Fruit fly (Drosophila melanogaster) whole organism, prepupa: ENCODE data around the gene Arpc2.
A peak's percentile ranks its signal among the peaks of the same experiment; 100 is the strongest.

Experiments
- Blimp-1 ChIP-seq: fragments of 200-800 bp; sonication (Bioruptor generic); optimal IDR thresholded peaks from 3 replicates; lab custom pipeline; 2017; ENCODE audit warnings: missing biosample characterization, missing genetic modification characterization, mild to moderate bottlenecking, moderate library complexity, missing genetic modification reagents
- CG11762 ChIP-seq: fragments of 200-800 bp; sonication (Bioruptor generic); optimal IDR thresholded peaks from 3 replicates; lab custom pipeline; 2016; ENCODE audit warnings: missing biosample characterization, missing genetic modification characterization; ENCODE audit not compliant: insufficient read depth
- CG11902 ChIP-seq: fragments of 200-800 bp; sonication (Bioruptor generic); optimal IDR thresholded peaks from 3 replicates; lab custom pipeline; 2016; ENCODE audit warnings: missing biosample characterization, missing genetic modification characterization
- CG15336 ChIP-seq: fragments of 200-800 bp; sonication (Bioruptor generic); IDR thresholded peaks from 2 replicates; pipeline ENCODE4 v1.3.6; 2022; ENCODE audit warnings: missing biosample characterization, missing genetic modification characterization
- CG1621 ChIP-seq: fragments of 200-800 bp; sonication (Bioruptor generic); optimal IDR thresholded peaks from 3 replicates; lab custom pipeline; 2018; ENCODE audit warnings: missing biosample characterization, mild to moderate bottlenecking, missing genetic modification characterization
- CG16779 ChIP-seq: fragments of 200-800 bp; sonication (Bioruptor generic); optimal IDR thresholded peaks from 3 replicates; lab custom pipeline; 2017; ENCODE audit warnings: missing biosample characterization, mild to moderate bottlenecking, missing genetic modification characterization
- CG31627 ChIP-seq: fragments of 200-800 bp; sonication (Bioruptor generic); optimal IDR thresholded peaks from 3 replicates; lab custom pipeline; 2016; ENCODE audit warnings: missing biosample characterization, missing genetic modification characterization
- CG32006 ChIP-seq: fragments of 200-800 bp; sonication (Bioruptor generic); optimal IDR thresholded peaks from 3 replicates; lab custom pipeline; 2017; ENCODE audit warnings: missing biosample characterization, mild to moderate bottlenecking, missing genetic modification characterization
- CG3919 ChIP-seq: fragments of 200-800 bp; sonication (Bioruptor generic); optimal IDR thresholded peaks from 3 replicates; lab custom pipeline; 2016; ENCODE audit warnings: missing biosample characterization, missing genetic modification characterization
- CG4318 ChIP-seq: fragments of 200-800 bp; sonication (Bioruptor generic); optimal IDR thresholded peaks from 3 replicates; lab custom pipeline; 2017; ENCODE audit warnings: missing biosample characterization, mild to moderate bottlenecking, missing genetic modification characterization
- CG6163 ChIP-seq: fragments of 200-800 bp; sonication (Bioruptor generic); IDR thresholded peaks from 3 replicates; pipeline ENCODE4 v1.3.6; 2022; ENCODE audit warnings: missing biosample characterization, missing genetic modification characterization
- CG6276 ChIP-seq: fragments of 200-800 bp; sonication (Bioruptor generic); optimal IDR thresholded peaks from 2 replicates; lab custom pipeline; 2017; ENCODE audit warnings: missing biosample characterization, mild to moderate bottlenecking, missing genetic modification characterization
- CG6792 ChIP-seq: fragments of 200-800 bp; sonication (Bioruptor generic); optimal IDR thresholded peaks from 3 replicates; lab custom pipeline; 2016; ENCODE audit warnings: missing biosample characterization, missing genetic modification characterization
- CG6808 ChIP-seq: fragments of 200-800 bp; sonication (Bioruptor generic); optimal IDR thresholded peaks from 3 replicates; lab custom pipeline; 2017; ENCODE audit warnings: missing biosample characterization, missing genetic modification characterization, mild to moderate bottlenecking, moderate library complexity, missing genetic modification reagents
- CG6854 ChIP-seq: fragments of 200-800 bp; sonication (Bioruptor generic); optimal IDR thresholded peaks from 2 replicates; lab custom pipeline; 2017; ENCODE audit warnings: missing biosample characterization, mild to moderate bottlenecking, missing genetic modification characterization
- CG7368 ChIP-seq: fragments of 200-800 bp; sonication (Bioruptor generic); optimal IDR thresholded peaks from 3 replicates; lab custom pipeline; 2016; ENCODE audit warnings: missing biosample characterization, missing genetic modification characterization
- CG8119 ChIP-seq: fragments of 200-800 bp; sonication (Bioruptor generic); IDR thresholded peaks from 3 replicates; pipeline ENCODE4 v1.3.6; 2022; ENCODE audit warnings: missing biosample characterization, missing genetic modification characterization
- Eip75B ChIP-seq: fragments of 200-800 bp; sonication (Bioruptor generic); optimal IDR thresholded peaks from 3 replicates; lab custom pipeline; 2016; ENCODE audit warnings: missing biosample characterization, missing genetic modification characterization
- Eip78C ChIP-seq: fragments of 200-800 bp; sonication (Bioruptor generic); peaks from one replicate; lab custom pipeline; 2016; ENCODE audit warnings: missing biosample characterization, missing genetic modification characterization
- Ets96B ChIP-seq: fragments of 200-800 bp; optimal IDR thresholded peaks from 2 replicates; lab custom pipeline; 2019; ENCODE audit warnings: missing biosample characterization, mild to moderate bottlenecking, missing genetic modification characterization, moderate library complexity
- Gug ChIP-seq: fragments of 200-800 bp; sonication (Bioruptor generic); IDR thresholded peaks from 2 replicates; pipeline ENCODE4 v1.3.6; 2022; ENCODE audit warnings: missing biosample characterization, missing genetic modification characterization
- Hr38 ChIP-seq: sonication (Bioruptor generic); optimal IDR thresholded peaks from 2 replicates; lab custom pipeline; 2016; ENCODE audit warnings: missing biosample characterization, missing genetic modification characterization
- Hr39 ChIP-seq: fragments of 200-800 bp; sonication (Bioruptor generic); optimal IDR thresholded peaks from 2 replicates; lab custom pipeline; 2016; ENCODE audit warnings: missing biosample characterization, missing genetic modification characterization
- Hr4 ChIP-seq: fragments of 200-800 bp; sonication (Bioruptor generic); optimal IDR thresholded peaks from 3 replicates; lab custom pipeline; 2016; ENCODE audit warnings: missing biosample characterization, missing genetic modification characterization
- Lpt ChIP-seq: fragments of 200-800 bp; sonication (Bioruptor generic); optimal IDR thresholded peaks from 3 replicates; lab custom pipeline; 2016; ENCODE audit warnings: missing biosample characterization, missing genetic modification characterization
- Met ChIP-seq: fragments of 200-800 bp; sonication (Bioruptor generic); optimal IDR thresholded peaks from 3 replicates; lab custom pipeline; 2016; ENCODE audit warnings: missing biosample characterization, missing genetic modification characterization
- OdsH ChIP-seq: fragments of 200-800 bp; sonication (Bioruptor generic); optimal IDR thresholded peaks from 3 replicates; lab custom pipeline; 2016; ENCODE audit warnings: missing biosample characterization, missing genetic modification characterization
- Smox ChIP-seq: fragments of 200-800 bp; sonication (Bioruptor generic); optimal IDR thresholded peaks from 3 replicates; lab custom pipeline; 2016; ENCODE audit warnings: missing biosample characterization, missing genetic modification characterization
- Sox102F ChIP-seq: fragments of 200-800 bp; sonication (Bioruptor generic); optimal IDR thresholded peaks from 2 replicates; lab custom pipeline; 2016; ENCODE audit warnings: missing biosample characterization, mild to moderate bottlenecking, missing genetic modification characterization
- Sox15 ChIP-seq: fragments of 200-800 bp; sonication (Bioruptor generic); optimal IDR thresholded peaks from 3 replicates; lab custom pipeline; 2016; ENCODE audit warnings: missing biosample characterization, missing genetic modification characterization
- achi ChIP-seq: fragments of 200-800 bp; sonication (Bioruptor generic); optimal IDR thresholded peaks from 3 replicates; lab custom pipeline; 2016; ENCODE audit warnings: missing biosample characterization, missing genetic modification characterization
- acj6 ChIP-seq: fragments of 200-800 bp; sonication (Bioruptor generic); optimal IDR thresholded peaks from 3 replicates; lab custom pipeline; 2016; ENCODE audit warnings: missing biosample characterization, missing genetic modification characterization
- cyc ChIP-seq: fragments of 200-800 bp; sonication (Bioruptor generic); optimal IDR thresholded peaks from 3 replicates; lab custom pipeline; 2016; ENCODE audit warnings: missing biosample characterization, missing genetic modification characterization
- dac ChIP-seq: fragments of 200-800 bp; sonication (Bioruptor generic); optimal IDR thresholded peaks from 2 replicates; lab custom pipeline; 2017; ENCODE audit warnings: missing biosample characterization, mild to moderate bottlenecking, missing genetic modification characterization
- dsx ChIP-seq: fragments of 200-800 bp; optimal IDR thresholded peaks from 3 replicates; lab custom pipeline; 2019; ENCODE audit warnings: missing biosample characterization, mild to moderate bottlenecking, missing genetic modification characterization, moderate library complexity; ENCODE audit not compliant: poor library complexity, severe bottlenecking
- eg ChIP-seq: fragments of 200-800 bp; sonication (Bioruptor generic); IDR thresholded peaks from 3 replicates; pipeline ENCODE4 v1.3.6; 2022; ENCODE audit warnings: missing biosample characterization, missing genetic modification characterization
- esn ChIP-seq: fragments of 200-800 bp; sonication (Bioruptor generic); optimal IDR thresholded peaks from 2 replicates; lab custom pipeline; 2016; ENCODE audit warnings: missing biosample characterization, mild to moderate bottlenecking, missing genetic modification characterization, moderate library complexity
- fd59A ChIP-seq: fragments of 200-800 bp; sonication (Bioruptor generic); optimal IDR thresholded peaks from 2 replicates; lab custom pipeline; 2017; ENCODE audit warnings: missing biosample characterization, mild to moderate bottlenecking, missing genetic modification characterization, missing genetic modification reagents
- fkh ChIP-seq: fragments of 200-800 bp; sonication (Bioruptor generic); optimal IDR thresholded peaks from 3 replicates; lab custom pipeline; 2017; ENCODE audit warnings: missing biosample characterization, mild to moderate bottlenecking, missing genetic modification characterization, moderate library complexity
- lz ChIP-seq: fragments of 200-800 bp; sonication (Bioruptor generic); optimal IDR thresholded peaks from 3 replicates; lab custom pipeline; 2016; ENCODE audit warnings: missing biosample characterization, missing genetic modification characterization
- net ChIP-seq: fragments of 200-800 bp; sonication (Bioruptor generic); optimal IDR thresholded peaks from 3 replicates; lab custom pipeline; 2016; ENCODE audit warnings: missing biosample characterization, missing genetic modification characterization
- ss ChIP-seq, 2 experiments: fragments of 200-800 bp; sonication (Bioruptor generic); optimal IDR thresholded peaks; 2 replicates in 1 of 2; 3 replicates in 1 of 2; lab custom pipeline; 2017 to 2018; ENCODE audit warnings: mild to moderate bottlenecking in 2 of 2, missing biosample characterization in 2 of 2, missing genetic modification characterization in 2 of 2, moderate library complexity in 1 of 2
- svp ChIP-seq: fragments of 200-800 bp; sonication (Bioruptor generic); peaks from one replicate; lab custom pipeline; 2016; ENCODE audit warnings: missing biosample characterization, missing genetic modification characterization
- vri ChIP-seq: fragments of 200-800 bp; sonication (Bioruptor generic); optimal IDR thresholded peaks from 3 replicates; lab custom pipeline; 2016; ENCODE audit warnings: missing biosample characterization, mild to moderate bottlenecking, missing genetic modification characterization

Gene Arpc2

DNA sequence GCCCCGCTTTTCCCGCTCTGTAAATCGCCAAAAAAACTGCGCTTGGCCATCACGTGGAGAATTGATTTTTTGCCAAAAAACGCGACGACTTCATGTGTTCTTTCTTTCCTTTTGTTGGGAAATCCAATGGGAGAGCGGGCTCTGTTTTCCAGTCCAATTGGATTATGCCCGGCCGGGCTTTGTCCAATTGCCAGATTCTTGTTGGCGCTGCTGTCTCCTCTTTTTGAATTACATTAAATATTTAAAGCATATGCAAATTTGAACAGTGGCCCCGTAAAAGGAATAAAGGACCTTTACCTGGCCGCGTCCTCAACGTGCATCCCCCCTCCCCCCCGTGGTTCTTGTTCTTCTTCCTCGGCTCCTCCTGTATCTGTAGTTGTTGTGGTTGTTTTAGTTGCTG lies 12.6 kb downstream of the Arpc2 start:
- no peak for TF ChIP-seq Sox15 (GFP tag; lab: Kevin White, UChicago)
- no peak for TF ChIP-seq dsx
- TF ChIP-seq CG7368 (GFP tag; lab: Kevin White, UChicago), result no peak
- no peak for TF ChIP-seq CG1621 (tag; lab: Kevin White, UChicago)
- TF ChIP-seq Met (GFP tag; lab: Kevin White, UChicago), result no peak
- TF ChIP-seq ss (GFP tag; optimal IDR thresholded peaks at IDR 0.05; lab: Kevin White, UChicago), result no peak
- TF ChIP-seq CG31627 (GFP tag; lab: Kevin White, UChicago), result no peak
- TF ChIP-seq CG6854 (GFP tag; lab: Kevin White, UChicago), result no peak
- no peak for TF ChIP-seq Smox (GFP tag; lab: Kevin White, UChicago)
- no peak for TF ChIP-seq lz
- TF ChIP-seq CG16779 (tag; lab: Kevin White, UChicago), result no peak
- TF ChIP-seq CG8119, result no peak
- TF ChIP-seq CG11762 (GFP tag; lab: Kevin White, UChicago), result no peak
- TF ChIP-seq Hr38 (GFP tag; lab: Kevin White, UChicago), result no peak
- TF ChIP-seq dac (GFP tag; lab: Kevin White, UChicago), result no peak
- TF ChIP-seq vri (GFP tag; lab: Kevin White, UChicago), result no peak
- TF ChIP-seq fd59A (GFP tag; lab: Kevin White, UChicago), result no peak

DNA sequence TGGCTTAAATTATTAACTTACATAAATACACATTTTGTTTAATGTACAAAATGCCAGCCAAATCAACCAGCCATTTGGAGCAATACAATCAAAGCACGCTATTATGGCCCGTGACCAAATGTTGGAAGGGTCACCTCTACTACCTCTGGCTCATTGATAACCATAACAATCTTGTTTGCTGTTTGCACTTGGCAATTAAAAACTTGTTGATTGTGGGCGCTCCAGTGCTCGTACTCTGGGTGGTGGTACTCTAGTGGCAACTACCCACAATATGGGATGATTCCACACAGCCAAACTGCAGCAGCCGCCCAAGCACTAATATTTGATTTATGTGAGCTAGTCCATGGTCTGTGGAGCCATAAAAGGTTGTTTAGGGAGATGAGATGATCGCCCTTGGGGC lies 14.4 kb downstream of the Arpc2 start:
- TF ChIP-seq achi (GFP tag; lab: Kevin White, UChicago) (no peak), CG15336 (GFP tag; lab: Robert Waterston, UW) (no peak), fkh (peak; percentile 62)

DNA sequence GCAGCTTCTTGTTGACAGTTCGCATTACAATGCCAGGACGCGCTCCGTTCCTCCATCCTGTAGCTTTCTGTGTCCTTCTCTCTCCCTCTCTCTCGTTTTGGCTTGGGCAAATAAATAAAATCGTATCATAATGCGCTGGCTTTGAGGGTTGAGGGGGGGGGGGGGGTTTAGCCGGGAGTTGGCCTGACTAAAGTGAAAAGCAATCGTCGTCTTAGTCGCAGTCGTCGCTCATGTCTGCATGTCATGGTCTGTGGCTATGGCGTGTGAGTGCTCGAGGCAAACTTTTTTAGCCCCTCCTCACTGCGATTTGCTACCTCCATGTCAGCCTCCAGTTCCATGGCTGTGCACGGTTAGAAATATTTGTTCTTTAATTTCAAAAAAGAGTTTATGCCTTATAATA lies 17.9 kb downstream of the Arpc2 start:
- TF ChIP-seq Met (GFP tag; lab: Kevin White, UChicago) (no peak), OdsH (GFP tag; lab: Kevin White, UChicago) (no peak), CG6163 (0 out of 3 replicates have a peak, but pooled peaks have one; percentile 27), cyc (GFP tag; lab: Kevin White, UChicago) (no peak), Hr4 (GFP tag; lab: Kevin White, UChicago) (no peak), achi (GFP tag; lab: Kevin White, UChicago) (no peak), eg (GFP tag; lab: Robert Waterston, UW) (peak; percentile 21; the same call in 1 of the 3 replicates), fkh (peak; percentile 14), CG11902 (GFP tag; lab: Kevin White, UChicago) (no peak), Hr39 (GFP tag; lab: Kevin White, UChicago) (no peak), CG1621 (tag; lab: Kevin White, UChicago) (no peak), acj6 (GFP tag; lab: Kevin White, UChicago) (no peak), Lpt (GFP tag; lab: Kevin White, UChicago) (no peak), ss (GFP tag; optimal IDR thresholded peaks at IDR 0.05; lab: Kevin White, UChicago) (peak in 1 of 2 experiments; percentile 49), CG6808 (GFP tag; lab: Kevin White, UChicago) (no peak), Sox102F (GFP tag; lab: Kevin White, UChicago) (no peak), Eip75B (no peak), svp (no peak), CG6276 (no peak), CG11762 (GFP tag; lab: Kevin White, UChicago) (no peak), CG3919 (no peak), Eip78C (GFP tag; lab: Kevin White, UChicago) (no peak), fd59A (GFP tag; lab: Kevin White, UChicago) (no peak)

DNA sequence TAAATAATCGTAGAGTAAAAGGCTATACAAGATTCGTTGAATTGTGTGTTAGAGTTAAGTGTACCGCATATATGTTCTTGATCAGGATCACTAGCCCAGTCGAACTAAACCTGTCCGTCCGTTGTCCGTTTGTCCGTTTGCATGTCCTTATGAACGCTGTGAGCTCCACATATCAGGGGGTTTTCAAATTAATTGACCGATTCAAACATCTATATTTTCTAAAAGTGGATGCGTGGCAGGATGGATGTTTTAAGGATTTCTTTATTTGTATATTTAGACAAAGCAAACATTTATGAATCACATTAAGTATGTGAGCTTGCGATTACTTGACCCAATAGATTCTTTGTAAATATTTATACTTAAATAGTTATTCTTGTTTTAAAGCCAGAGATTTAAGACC lies 18.3 kb downstream of the Arpc2 start:
- TF ChIP-seq Eip75B (no peak), Hr39 (GFP tag; lab: Kevin White, UChicago) (no peak), Blimp-1 (GFP tag; lab: Kevin White, UChicago) (no peak), CG31627 (GFP tag; lab: Kevin White, UChicago) (no peak), fd59A (GFP tag; lab: Kevin White, UChicago) (peak; percentile 31), dac (GFP tag; lab: Kevin White, UChicago) (no peak), OdsH (GFP tag; lab: Kevin White, UChicago) (peak; percentile 20), Eip78C (GFP tag; lab: Kevin White, UChicago) (peak; percentile 82), CG4318 (GFP tag; lab: Kevin White, UChicago) (peak; percentile 1), Gug (GFP tag; lab: Robert Waterston, UW) (no peak), Sox102F (GFP tag; lab: Kevin White, UChicago) (no peak), Ets96B (tag; lab: Kevin White, UChicago) (no peak), CG7368 (GFP tag; lab: Kevin White, UChicago) (no peak), CG6792 (no peak), CG3919 (no peak), esn (peak; percentile 57), CG6854 (GFP tag; lab: Kevin White, UChicago) (no peak), fkh (no peak), net (GFP tag; lab: Kevin White, UChicago) (peak; percentile 9), Hr4 (GFP tag; lab: Kevin White, UChicago) (peak; percentile 51), CG6163 (no peak), svp (peak; percentile 64), CG32006 (GFP tag; lab: Kevin White, UChicago) (peak; percentile 66), Hr38 (GFP tag; lab: Kevin White, UChicago) (no peak), CG16779 (tag; lab: Kevin White, UChicago) (no peak)
